Fruit fly (Drosophila melanogaster): Measurements from ENCODE around the gene CG32579.
A peak's percentile ranks its signal among the peaks of the same experiment; 100 is the strongest.

CG32579 gene

dm6 chrX:16278783-16279182, 44.3 kb upstream of the CG32579 start (continued):
- TF ChIP-seq CG12659 (GFP tag; optimal IDR thresholded peaks at IDR 0.05), result peak; percentile 60
- TF ChIP-seq CG8944 (GFP tag; optimal IDR thresholded peaks at IDR 0.05), result peak; percentile 11
- no peak for TF ChIP-seq Ets97D (GFP tag; optimal IDR thresholded peaks at IDR 0.05)
- peak; percentile 68 for TF ChIP-seq CG4730 (GFP tag; IDR thresholded peaks at IDR 0.05)
- TF ChIP-seq CTCF (GFP tag; optimal IDR thresholded peaks at IDR 0.05), result peak; percentile 45
- no peak for TF ChIP-seq CG9876 (GFP tag; optimal IDR thresholded peaks at IDR 0.05)
- no peak for TF ChIP-seq fru (optimal IDR thresholded peaks at IDR 0.05)
- TF ChIP-seq ftz-f1 (GFP tag; optimal IDR thresholded peaks at IDR 0.05), result no peak
- TF ChIP-seq corto (GFP tag; optimal IDR thresholded peaks at IDR 0.05), result peak; percentile 40
- peak; percentile 22 for TF ChIP-seq Jarid2 (GFP tag; optimal IDR thresholded peaks at IDR 0.05)
- TF ChIP-seq dati (GFP tag; IDR thresholded peaks at IDR 0.05), result peak; percentile 67
- peak; percentile 77 for TF ChIP-seq tgo (GFP tag; IDR thresholded peaks at IDR 0.05)
- peak; percentile 91 for TF ChIP-seq CG15696 (tag; optimal IDR thresholded peaks at IDR 0.05)
- peak; percentile 85 for TF ChIP-seq trem (tag; optimal IDR thresholded peaks at IDR 0.05)
- TF ChIP-seq slp2 (GFP tag; optimal IDR thresholded peaks at IDR 0.05), result peak; percentile 34
- TF ChIP-seq luna (GFP tag; optimal IDR thresholded peaks at IDR 0.05), result no peak
- no peak for TF ChIP-seq CG13624 (GFP tag; optimal IDR thresholded peaks at IDR 0.05)
- TF ChIP-seq Nf-YB (GFP tag; optimal IDR thresholded peaks at IDR 0.05), result peak; percentile 72
- TF ChIP-seq ewg (GFP tag; optimal IDR thresholded peaks at IDR 0.05), result peak; percentile 73
- peak; percentile 47; the same call in 1 of the 2 replicates for TF ChIP-seq CG17612 (GFP tag; IDR thresholded peaks at IDR 0.05)
- no peak for TF ChIP-seq amos (GFP tag; IDR thresholded peaks at IDR 0.05; ENCODE audit: partially characterized antibody)
- peak; percentile 62 for TF ChIP-seq CG11696 (GFP tag; IDR thresholded peaks at IDR 0.05)
- peak; percentile 72 for TF ChIP-seq slbo (GFP tag; IDR thresholded peaks at IDR 0.05)
- TF ChIP-seq CG11093 (GFP tag; IDR thresholded peaks at IDR 0.05), result peak; percentile 59; the same call in 2 of the 3 replicates
- peak; percentile 9 for TF ChIP-seq CG4617 (GFP tag; optimal IDR thresholded peaks at IDR 0.05; ENCODE audit: borderline replicate concordance)
- no peak for TF ChIP-seq vfl (GFP tag; optimal IDR thresholded peaks at IDR 0.05)
- TF ChIP-seq CG11085 (GFP tag; IDR thresholded peaks at IDR 0.05), result peak; percentile 53
- peak; percentile 66 for TF ChIP-seq Mrtf (GFP tag; IDR thresholded peaks at IDR 0.05)
- peak; percentile 12 for TF ChIP-seq stwl (tag; optimal IDR thresholded peaks at IDR 0.05)
- TF ChIP-seq ken (GFP tag; IDR thresholded peaks at IDR 0.05), result peak; percentile 83
- peak; percentile 39 for TF ChIP-seq CG12942 (GFP tag; optimal IDR thresholded peaks at IDR 0.05)
- TF ChIP-seq dimm (GFP tag; IDR thresholded peaks at IDR 0.05), result peak; percentile 66
- TF ChIP-seq CG16813 (GFP tag; IDR thresholded peaks at IDR 0.05; ENCODE audit: partially characterized antibody), result no peak
- TF ChIP-seq Atf6 (GFP tag; IDR thresholded peaks at IDR 0.05), result peak; percentile 64
- peak; percentile 87 for TF ChIP-seq lab (GFP tag; optimal IDR thresholded peaks at IDR 0.05)
- peak; percentile 80 for TF ChIP-seq CG17912 (GFP tag; optimal IDR thresholded peaks at IDR 0.05)
- peak; percentile 69 for TF ChIP-seq peb (GFP tag; IDR thresholded peaks at IDR 0.05)
- TF ChIP-seq Pdp1 (GFP tag; optimal IDR thresholded peaks at IDR 0.05), result peak; percentile 18 to 41
- TF ChIP-seq sqz (GFP tag; optimal IDR thresholded peaks at IDR 0.05), result peak; percentile 77
- peak; percentile 75 for TF ChIP-seq nmo (GFP tag; optimal IDR thresholded peaks at IDR 0.05)
- TF ChIP-seq CG7786 (GFP tag; optimal IDR thresholded peaks at IDR 0.05), result peak; percentile 61
- peak; percentile 83 for TF ChIP-seq CG10209 (GFP tag; optimal IDR thresholded peaks at IDR 0.05)
- TF ChIP-seq zen2 (GFP tag; IDR thresholded peaks at IDR 0.05; ENCODE audit: partially characterized antibody), result no peak
- TF ChIP-seq CG10147 (GFP tag; optimal IDR thresholded peaks at IDR 0.05), result peak; percentile 71
- peak; percentile 84 for TF ChIP-seq gcm (GFP tag; optimal IDR thresholded peaks at IDR 0.05)
- no peak for TF ChIP-seq usp (GFP tag; optimal IDR thresholded peaks at IDR 0.05)
- peak; percentile 69; the same call in 2 of the 3 replicates for TF ChIP-seq CG3726 (GFP tag; IDR thresholded peaks at IDR 0.05)
- peak; percentile 83 for TF ChIP-seq Sox102F (GFP tag; optimal IDR thresholded peaks at IDR 0.05)
- peak; percentile 16 for TF ChIP-seq pum (GFP tag; optimal IDR thresholded peaks at IDR 0.05)
- no peak for TF ChIP-seq Sin3A (optimal IDR thresholded peaks at IDR 0.05)
- TF ChIP-seq esg (GFP tag; conservative IDR thresholded peaks at IDR 0.05), result peak; percentile 66
- TF ChIP-seq tup (GFP tag; optimal IDR thresholded peaks at IDR 0.05), result peak; percentile 21
